Fruit fly (Drosophila melanogaster): ENCODE measurements around the gene PGRP-SB1.
A peak's percentile ranks its signal among the peaks of the same experiment; 100 is the strongest.

PGRP-SB1 gene

DNA sequence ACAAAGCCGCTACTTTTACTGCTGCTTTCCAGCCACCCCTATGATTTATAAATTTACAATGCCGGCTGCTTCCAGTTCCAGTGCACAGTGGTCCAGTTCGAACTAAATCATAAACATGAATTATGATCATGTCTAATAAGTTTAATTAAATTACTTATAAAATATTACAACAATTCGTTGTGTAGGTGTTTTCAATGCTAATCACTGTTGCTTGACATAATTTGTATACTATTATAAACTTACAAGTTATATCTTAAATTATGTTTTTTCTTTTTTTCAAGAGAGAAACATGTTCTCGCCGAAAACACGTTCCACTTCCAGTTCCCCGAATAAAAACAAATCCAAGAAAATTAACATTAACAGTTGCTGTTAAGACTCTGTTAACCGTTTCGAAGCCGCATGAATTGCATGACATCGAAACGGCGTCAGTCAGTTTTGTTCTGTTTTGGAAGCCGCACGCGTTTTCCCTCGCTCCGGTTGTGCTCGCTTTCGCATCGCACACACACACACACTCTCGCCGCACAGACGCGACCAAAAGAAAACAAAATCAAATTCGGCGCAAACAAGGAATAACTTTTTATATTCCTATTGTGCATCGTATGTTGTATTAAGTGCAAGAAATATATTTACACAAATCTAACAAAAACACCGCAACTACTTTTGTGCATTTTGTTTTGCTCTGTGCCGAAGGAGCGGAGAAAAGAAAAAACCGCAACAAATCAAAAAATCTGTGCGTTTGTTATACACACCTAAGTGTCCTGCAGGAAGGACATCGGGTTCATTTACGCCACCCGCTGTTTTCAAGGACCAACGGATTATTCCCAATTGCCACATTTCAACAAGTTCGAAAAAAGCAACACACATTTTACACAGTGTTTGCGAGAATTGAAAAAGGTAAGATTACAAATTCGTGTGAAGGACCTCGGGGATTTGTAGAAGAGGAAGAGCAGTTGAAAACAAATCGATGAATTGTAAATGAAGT lies 38.1 kb upstream of the PGRP-SB1 start, which contains the start of gene Nrt (continued):
- TF ChIP-seq dati (GFP tag; IDR thresholded peaks at IDR 0.05) (no peak), Hr51 (GFP tag; optimal IDR thresholded peaks at IDR 0.05) (peak in 1 of 2 experiments; percentile 84), CG6175 (GFP tag; IDR thresholded peaks at IDR 0.05) (no peak), sqz (GFP tag; optimal IDR thresholded peaks at IDR 0.05) (peak; percentile 72), dpn (GFP tag; optimal IDR thresholded peaks at IDR 0.05) (peak in 1 of 2 experiments; percentile 49), Ets97D (GFP tag; optimal IDR thresholded peaks at IDR 0.05) (no peak), wor (GFP tag; IDR thresholded peaks at IDR 0.05) (no peak), CG10366 (GFP tag; IDR thresholded peaks at IDR 0.05) (peak; percentile 54), Dref (GFP tag; IDR thresholded peaks at IDR 0.05) (no peak), Mes4 (GFP tag; optimal IDR thresholded peaks at IDR 0.05) (no peak), CG11560 (tag; IDR thresholded peaks at IDR 0.05) (no peak), pum (GFP tag; optimal IDR thresholded peaks at IDR 0.05) (no peak), z (GFP tag; IDR thresholded peaks at IDR 0.05) (no peak), CG17829 (tag; optimal IDR thresholded peaks at IDR 0.05) (peak; percentile 67), Asciz (GFP tag; optimal IDR thresholded peaks at IDR 0.05) (peak; percentile 70), repo (GFP tag; optimal IDR thresholded peaks at IDR 0.05) (no peak), CG34224 (GFP tag; IDR thresholded peaks at IDR 0.05; ENCODE audit: partially characterized antibody) (peak; percentile 25; the same call in 1 of the 3 replicates), Abd-B (GFP tag; optimal IDR thresholded peaks at IDR 0.05) (no peak), Oaz (GFP tag; IDR thresholded peaks at IDR 0.05) (no peak), Gsc (GFP tag; IDR thresholded peaks at IDR 0.05) (no peak), Deaf1 (tag; optimal IDR thresholded peaks at IDR 0.05) (peak; percentile 37), HLH54F (GFP tag; optimal IDR thresholded peaks at IDR 0.05) (no peak), cwo (GFP tag; optimal IDR thresholded peaks at IDR 0.05) (peak; percentile 38), CG11723 (GFP tag; optimal IDR thresholded peaks at IDR 0.05) (peak; percentile 0), CG15269 (tag; optimal IDR thresholded peaks at IDR 0.05) (peak; percentile 73), lov (optimal IDR thresholded peaks at IDR 0.05) (no peak), lov (GFP tag; IDR thresholded peaks at IDR 0.05) (0 out of 3 replicates have a peak, but pooled peaks have one; percentile 64), CG17385 (GFP tag; optimal IDR thresholded peaks at IDR 0.05) (peak; percentile 69), CG18011 (GFP tag; optimal IDR thresholded peaks at IDR 0.05) (peak; percentile 80), pzg (GFP tag; optimal IDR thresholded peaks at IDR 0.05) (no peak), CG17186 (GFP tag; optimal IDR thresholded peaks at IDR 0.05) (no peak), ems (GFP tag; optimal IDR thresholded peaks at IDR 0.05) (no peak), CG1024 (GFP tag; IDR thresholded peaks at IDR 0.05) (no peak), CG13894 (tag; optimal IDR thresholded peaks at IDR 0.05) (peak; percentile 28), CG11696 (GFP tag; IDR thresholded peaks at IDR 0.05) (no peak), CG9817 (tag; optimal IDR thresholded peaks at IDR 0.05) (peak; percentile 47), CG4360 (GFP tag; IDR thresholded peaks at IDR 0.05) (peak; percentile 44; the same call in 1 of the 2 replicates), YL-1 (GFP tag; optimal IDR thresholded peaks at IDR 0.05) (peak; percentile 42), Xbp1 (GFP tag; optimal IDR thresholded peaks at IDR 0.05) (peak; percentile 38), gem (tag; optimal IDR thresholded peaks at IDR 0.05) (peak; percentile 85), CG3407 (GFP tag; optimal IDR thresholded peaks at IDR 0.05) (peak; percentile 37), Atf3 (GFP tag; optimal IDR thresholded peaks at IDR 0.05) (no peak), CG16815 (GFP tag; optimal IDR thresholded peaks at IDR 0.05) (peak; percentile 18), MBD-R2 (GFP tag; IDR thresholded peaks at IDR 0.05) (peak; percentile 26; the same call in 1 of the 2 replicates), CG7963 (GFP tag; IDR thresholded peaks at IDR 0.05; ENCODE audit: partially characterized antibody) (no peak), esg (GFP tag; conservative IDR thresholded peaks at IDR 0.05) (0 out of 2 replicates have a peak, but pooled peaks have one; percentile 11), CG6683 (GFP tag; optimal IDR thresholded peaks at IDR 0.05) (peak; percentile 69)

Data from whole organism, embryonic.